Fruit fly (Drosophila melanogaster): ENCODE data around the gene nero.
A peak's percentile ranks its signal among the peaks of the same experiment; 100 is the strongest.

nero gene

DNA sequence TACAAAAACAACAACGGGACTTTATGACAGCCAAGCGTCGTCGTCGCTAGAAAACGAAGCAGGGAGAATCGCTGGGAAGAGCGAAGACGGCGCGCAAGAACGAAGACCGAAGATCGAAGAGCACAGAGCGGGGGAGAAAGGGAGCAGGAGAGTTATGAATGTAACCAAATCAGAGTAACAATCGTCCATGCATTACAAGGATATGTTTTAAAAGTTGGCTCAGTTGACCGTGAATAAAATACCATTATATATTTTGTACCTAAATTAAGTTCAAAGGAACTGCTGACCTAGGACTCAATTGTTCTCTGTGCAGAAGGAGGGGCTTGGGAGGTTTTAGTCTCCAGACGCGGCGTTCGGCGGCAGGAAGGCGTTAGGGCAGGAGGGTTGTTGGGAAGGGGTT lies 25.9 kb downstream of the nero start:
- TF ChIP-seq Hr4 (GFP tag; optimal IDR thresholded peaks at IDR 0.05) (no peak), vri (GFP tag; optimal IDR thresholded peaks at IDR 0.05) (no peak), svp (GFP tag) (no peak), CG32006 (GFP tag; optimal IDR thresholded peaks at IDR 0.05) (peak; percentile 51), salr (GFP tag; optimal IDR thresholded peaks at IDR 0.05) (peak in 1 of 2 experiments; percentile 2), Met (GFP tag; optimal IDR thresholded peaks at IDR 0.05) (no peak), CG6792 (GFP tag; optimal IDR thresholded peaks at IDR 0.05) (no peak), fd85E (GFP tag; optimal IDR thresholded peaks at IDR 0.05) (no peak)

DNA sequence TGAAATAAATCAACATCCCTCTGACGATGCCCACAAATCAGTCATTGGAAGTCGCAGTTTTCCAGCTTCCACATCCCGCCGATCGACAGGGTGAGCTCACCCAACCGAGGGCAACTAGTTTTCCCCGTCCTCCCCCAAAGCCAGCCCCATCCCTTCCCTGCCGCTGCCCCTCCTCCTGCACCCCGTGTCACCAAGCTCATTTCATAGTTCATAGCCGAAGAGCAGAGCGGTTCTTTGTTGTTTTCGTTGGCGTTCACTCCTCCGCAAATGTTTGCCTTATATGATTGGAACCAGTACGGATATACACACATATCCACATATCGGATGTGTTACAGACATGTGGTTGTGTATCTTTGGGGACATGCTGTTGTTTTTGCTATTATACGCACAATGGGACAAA lies 27.2 kb downstream of the nero start:
- no peak for TF ChIP-seq topi (GFP tag; optimal IDR thresholded peaks at IDR 0.05)
- TF ChIP-seq dsx (GFP tag; optimal IDR thresholded peaks at IDR 0.05; ENCODE audit: poor library complexity, severe bottlenecking), result peak; percentile 10
- peak; percentile 1 for TF ChIP-seq CG6808 (GFP tag; optimal IDR thresholded peaks at IDR 0.05)
- no peak for TF ChIP-seq dac (GFP tag; optimal IDR thresholded peaks at IDR 0.05)
- peak; percentile 4 for TF ChIP-seq fkh (GFP tag; optimal IDR thresholded peaks at IDR 0.05)
- no peak for TF ChIP-seq CG4318 (GFP tag; optimal IDR thresholded peaks at IDR 0.05)
- 0 out of 2 replicates have a peak, but pooled peaks have one; percentile 10 for TF ChIP-seq CG15336 (GFP tag; IDR thresholded peaks at IDR 0.05)
- no peak for TF ChIP-seq vri (GFP tag; optimal IDR thresholded peaks at IDR 0.05)

DNA sequence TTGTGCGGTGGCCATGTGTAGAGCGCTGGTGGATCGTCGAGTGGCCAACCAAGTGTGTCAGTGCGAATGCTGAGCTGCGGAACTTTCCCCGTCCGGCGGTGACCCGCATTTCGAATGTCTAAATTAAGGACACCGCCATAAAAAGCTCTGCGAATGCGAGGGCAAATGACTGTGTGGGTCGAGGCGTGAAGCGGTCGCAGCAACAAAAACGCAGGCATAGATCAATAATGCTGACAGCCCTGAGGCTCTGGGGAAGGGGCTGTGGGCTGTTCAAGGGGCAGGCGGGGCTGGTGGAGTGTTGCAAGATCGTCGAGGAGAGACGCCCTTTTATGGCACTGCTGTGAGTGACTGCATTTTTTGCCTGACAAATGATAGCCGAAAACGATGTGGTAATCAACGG lies 27.9 kb downstream of the nero start:
- no peak for TF ChIP-seq CG3032 (tag; optimal IDR thresholded peaks at IDR 0.05)
- TF ChIP-seq ss (GFP tag; optimal IDR thresholded peaks at IDR 0.05), result no peak
- TF ChIP-seq net (GFP tag; optimal IDR thresholded peaks at IDR 0.05), result no peak
- no peak for TF ChIP-seq pdm3 (GFP tag; optimal IDR thresholded peaks at IDR 0.05)
- no peak for TF ChIP-seq CG6276 (GFP tag; optimal IDR thresholded peaks at IDR 0.05)
- TF ChIP-seq CG8319 (GFP tag; optimal IDR thresholded peaks at IDR 0.05), result no peak
- TF ChIP-seq vri (GFP tag; optimal IDR thresholded peaks at IDR 0.05), result no peak
- TF ChIP-seq Hr38 (GFP tag; optimal IDR thresholded peaks at IDR 0.05), result no peak
- TF ChIP-seq CG7368 (GFP tag; optimal IDR thresholded peaks at IDR 0.05), result no peak
- TF ChIP-seq CG10631 (GFP tag; optimal IDR thresholded peaks at IDR 0.05), result no peak
- no peak for TF ChIP-seq Eip93F (GFP tag; optimal IDR thresholded peaks at IDR 0.05)
- TF ChIP-seq CG6854 (GFP tag; optimal IDR thresholded peaks at IDR 0.05), result no peak
- no peak for TF ChIP-seq fkh (GFP tag; optimal IDR thresholded peaks at IDR 0.05)
- TF ChIP-seq CG11762 (GFP tag; optimal IDR thresholded peaks at IDR 0.05; ENCODE audit: insufficient read depth), result no peak
- TF ChIP-seq CG6163 (GFP tag; IDR thresholded peaks at IDR 0.05), result no peak
- TF ChIP-seq lz (GFP tag; optimal IDR thresholded peaks at IDR 0.05), result no peak
- no peak for TF ChIP-seq CG32006 (GFP tag; optimal IDR thresholded peaks at IDR 0.05)

DNA sequence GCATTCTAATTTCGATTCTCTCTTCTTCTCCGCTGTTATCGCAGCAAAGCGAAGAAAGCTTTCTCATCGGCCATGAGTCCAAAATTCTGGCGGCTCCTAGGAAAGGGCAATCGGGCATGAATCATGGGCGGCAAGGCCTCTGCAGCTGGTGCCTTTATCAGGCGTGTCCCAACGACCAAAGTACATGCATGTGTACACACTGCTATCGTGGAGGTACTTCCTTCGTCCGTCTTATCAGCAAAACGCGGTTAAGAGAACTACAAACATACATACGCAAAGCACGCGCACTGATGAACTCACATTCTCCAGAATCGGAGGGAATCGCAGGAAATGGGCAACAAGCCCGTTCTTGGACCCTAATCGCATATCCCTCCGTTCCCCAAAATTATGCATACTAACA lies 28.4 kb downstream of the nero start:
- TF ChIP-seq svp (GFP tag) (peak; percentile 65), CG6854 (GFP tag; optimal IDR thresholded peaks at IDR 0.05) (no peak), ss (GFP tag; optimal IDR thresholded peaks at IDR 0.05) (peak; percentile 25 to 32), Eip78C (GFP tag) (peak; percentile 6), fkh (GFP tag; optimal IDR thresholded peaks at IDR 0.05) (peak; percentile 16), Ets96B (tag; optimal IDR thresholded peaks at IDR 0.05) (no peak), eg (GFP tag; IDR thresholded peaks at IDR 0.05) (0 out of 3 replicates have a peak, but pooled peaks have one; percentile 18), dsx (GFP tag; optimal IDR thresholded peaks at IDR 0.05; ENCODE audit: poor library complexity, severe bottlenecking) (no peak), Met (GFP tag; optimal IDR thresholded peaks at IDR 0.05) (no peak)

DNA sequence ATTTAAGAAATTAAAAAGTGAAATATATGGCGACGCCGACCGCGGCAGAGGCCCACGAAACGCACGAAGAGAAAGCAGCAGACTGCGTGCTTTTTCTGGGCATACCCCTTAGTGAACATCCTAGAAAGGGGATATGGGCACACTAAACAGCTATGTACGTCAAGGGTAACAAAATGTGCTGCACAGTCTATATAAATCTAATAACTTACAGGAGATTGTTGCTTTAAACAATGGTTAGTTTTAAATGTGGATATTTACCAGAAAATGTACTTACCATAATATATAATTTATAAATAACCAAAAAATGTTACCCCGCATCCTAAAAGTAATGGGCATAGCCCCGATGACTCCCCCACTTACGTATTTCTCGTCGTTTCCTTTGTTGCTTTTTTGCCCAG lies 29.2 kb downstream of the nero start:
- TF ChIP-seq CG4318 (GFP tag; optimal IDR thresholded peaks at IDR 0.05), result peak; percentile 22
- TF ChIP-seq Eip93F (GFP tag; optimal IDR thresholded peaks at IDR 0.05), result peak; percentile 6
- TF ChIP-seq CG32006 (GFP tag; optimal IDR thresholded peaks at IDR 0.05), result peak; percentile 45
- TF ChIP-seq Hr39 (GFP tag; optimal IDR thresholded peaks at IDR 0.05), result peak; percentile 40
- TF ChIP-seq CG10631 (GFP tag; optimal IDR thresholded peaks at IDR 0.05), result peak; percentile 35
- peak; percentile 53 for TF ChIP-seq achi (GFP tag; optimal IDR thresholded peaks at IDR 0.05)
- TF ChIP-seq CG15336 (GFP tag; IDR thresholded peaks at IDR 0.05), result 0 out of 2 replicates have a peak, but pooled peaks have one; percentile 14
- TF ChIP-seq CG3032 (tag; optimal IDR thresholded peaks at IDR 0.05), result peak; percentile 39
- TF ChIP-seq dac (GFP tag; optimal IDR thresholded peaks at IDR 0.05), result no peak
- no peak for TF ChIP-seq CG6163 (GFP tag; IDR thresholded peaks at IDR 0.05)
- TF ChIP-seq Gug (GFP tag; IDR thresholded peaks at IDR 0.05), result no peak
- peak; percentile 3 for TF ChIP-seq vri (GFP tag; optimal IDR thresholded peaks at IDR 0.05)
- TF ChIP-seq Blimp-1 (GFP tag; optimal IDR thresholded peaks at IDR 0.05), result peak; percentile 40
- no peak for TF ChIP-seq CG11294 (GFP tag; IDR thresholded peaks at IDR 0.05)
- peak; percentile 47 for TF ChIP-seq pdm3 (GFP tag; optimal IDR thresholded peaks at IDR 0.05)
- no peak for TF ChIP-seq Hr38 (GFP tag; optimal IDR thresholded peaks at IDR 0.05)
- no peak for TF ChIP-seq ss (GFP tag; optimal IDR thresholded peaks at IDR 0.05)
- peak; percentile 36 for TF ChIP-seq Smox (GFP tag; optimal IDR thresholded peaks at IDR 0.05)
- TF ChIP-seq topi (GFP tag; optimal IDR thresholded peaks at IDR 0.05), result peak; percentile 46
- no peak for TF ChIP-seq CG6276 (GFP tag; optimal IDR thresholded peaks at IDR 0.05)
- TF ChIP-seq CG11902 (GFP tag; optimal IDR thresholded peaks at IDR 0.05), result peak; percentile 10
- TF ChIP-seq Sox102F (GFP tag; optimal IDR thresholded peaks at IDR 0.05), result peak; percentile 54
- peak; percentile 26 for TF ChIP-seq Sox14 (GFP tag; optimal IDR thresholded peaks at IDR 0.05)
- TF ChIP-seq CG3919 (GFP tag; optimal IDR thresholded peaks at IDR 0.05), result peak; percentile 31

Data from whole organism, prepupa.